Fruit fly (Drosophila melanogaster) whole organism, wandering third instar larva: Measurements from ENCODE around the gene CG10353.

Experiments
- Abd-B ChIP-seq: fragments of >200 bp; optimal IDR thresholded peaks from 2 replicates; lab custom pipeline; 2017; ENCODE audit warnings: missing biosample characterization, missing genetic modification characterization
- CG32264 ChIP-seq: fragments of 200-800 bp; sonication (Bioruptor generic); optimal IDR thresholded peaks from 2 replicates; lab custom pipeline; 2016; ENCODE audit warnings: missing biosample characterization, missing genetic modification characterization
- CG9705 ChIP-seq: fragments of 200-800 bp; sonication (Bioruptor generic); optimal IDR thresholded peaks from 2 replicates; lab custom pipeline; 2018; ENCODE audit warnings: missing biosample characterization, mild to moderate bottlenecking, missing genetic modification characterization
- CrebA ChIP-seq: fragments of 200-800 bp; sonication (Bioruptor generic); optimal IDR thresholded peaks from 2 replicates; lab custom pipeline; 2016; ENCODE audit warnings: missing biosample characterization, mild to moderate bottlenecking, missing genetic modification characterization, borderline replicate concordance
- Dfd ChIP-seq: fragments of >200 bp; optimal IDR thresholded peaks from 2 replicates; lab custom pipeline; 2017; ENCODE audit warnings: missing biosample characterization, missing genetic modification characterization
- Dif ChIP-seq: fragments of 200-275, 200-300 bp; sonication (Bioruptor generic); optimal IDR thresholded peaks from 2 replicates; lab custom pipeline; 2018; ENCODE audit warnings: missing biosample characterization, missing genetic modification characterization; ENCODE audit not compliant: partially characterized antibody
- GATAd ChIP-seq: sonication (Bioruptor generic); optimal IDR thresholded peaks from 2 replicates; lab custom pipeline; 2016; ENCODE audit warnings: missing biosample characterization, missing genetic modification characterization
- HLH106 ChIP-seq: fragments of 200-800 bp; optimal IDR thresholded peaks from 3 replicates; lab custom pipeline; 2019; ENCODE audit warnings: missing biosample characterization, mild to moderate bottlenecking, missing genetic modification characterization, moderate library complexity
- Hnf4 ChIP-seq: fragments of 200-800 bp; sonication (Bioruptor generic); optimal IDR thresholded peaks from 2 replicates; lab custom pipeline; 2016; ENCODE audit warnings: missing biosample characterization, mild to moderate bottlenecking, missing genetic modification characterization
- Hr78 ChIP-seq: fragments of >200 bp; optimal IDR thresholded peaks from 2 replicates; lab custom pipeline; 2017; ENCODE audit warnings: missing biosample characterization, missing genetic modification characterization
- Hr83 ChIP-seq: fragments of 200-300 bp; sonication (Bioruptor generic); optimal IDR thresholded peaks from 2 replicates; lab custom pipeline; 2016; ENCODE audit warnings: missing biosample characterization, mild to moderate bottlenecking, missing genetic modification characterization, moderate library complexity; ENCODE audit not compliant: poor library complexity, severe bottlenecking
- Jra ChIP-seq: sonication (Bioruptor generic); optimal IDR thresholded peaks from 2 replicates; lab custom pipeline; 2016; ENCODE audit warnings: missing biosample characterization, missing genetic modification characterization
- Mio ChIP-seq: sonication (Bioruptor generic); optimal IDR thresholded peaks from 2 replicates; lab custom pipeline; 2016; ENCODE audit warnings: missing biosample characterization, missing genetic modification characterization
- Myc ChIP-seq: fragments of >200 bp; optimal IDR thresholded peaks from 2 replicates; lab custom pipeline; 2017
- N ChIP-seq: fragments of >200 bp; optimal IDR thresholded peaks from 2 replicates; lab custom pipeline; 2018; ENCODE audit warnings: missing biosample characterization, missing external identifiers, missing genetic modification characterization
- OdsH ChIP-seq: fragments of 200-800 bp; sonication (Bioruptor generic); optimal IDR thresholded peaks from 2 replicates; lab custom pipeline; 2016; ENCODE audit warnings: missing biosample characterization, mild to moderate bottlenecking, missing genetic modification characterization
- Rel ChIP-seq, 2 experiments: fragments of 200-800 bp; sonication (Bioruptor generic) in 1 of 2; optimal IDR thresholded peaks; 2 replicates in 1 of 2; 3 replicates in 1 of 2; lab custom pipeline; 2016 to 2019; ENCODE audit warnings: mild to moderate bottlenecking in 2 of 2, missing biosample characterization in 2 of 2, missing genetic modification characterization in 2 of 2, moderate library complexity in 1 of 2
- Sp1 ChIP-seq: fragments of 200-800 bp; sonication (Bioruptor generic); optimal IDR thresholded peaks from 3 replicates; lab custom pipeline; 2019; ENCODE audit warnings: missing biosample characterization, mild to moderate bottlenecking, missing genetic modification characterization, moderate library complexity
- Vsx2 ChIP-seq: fragments of 200-300, 225-300 bp; sonication (Bioruptor generic); optimal IDR thresholded peaks from 2 replicates; lab custom pipeline; 2018; ENCODE audit warnings: missing biosample characterization, missing genetic modification characterization; ENCODE audit not compliant: partially characterized antibody
- br ChIP-seq: fragments of 200-800 bp; sonication (Bioruptor generic); optimal IDR thresholded peaks from 2 replicates; lab custom pipeline; 2016; ENCODE audit warnings: missing biosample characterization, missing genetic modification characterization
- brk ChIP-seq: fragments of 200-800 bp; sonication (Bioruptor generic); optimal IDR thresholded peaks from 2 replicates; lab custom pipeline; 2016; ENCODE audit warnings: missing biosample characterization, mild to moderate bottlenecking, missing genetic modification characterization
- dl ChIP-seq, 2 experiments: fragments of 175-275, 200-275 bp in 1 of 2; fragments of 200-275 bp in 1 of 2; sonication (Bioruptor generic); optimal IDR thresholded peaks; lab custom pipeline; 2018; ENCODE audit warnings: mild to moderate bottlenecking in 2 of 2, missing biosample characterization in 2 of 2, missing genetic modification characterization in 2 of 2, moderate library complexity in 2 of 2; ENCODE audit not compliant: partially characterized antibody in 2 of 2, insufficient read depth in 1 of 2
- dmrt93B ChIP-seq: fragments of 200-800 bp; sonication (Bioruptor generic); optimal IDR thresholded peaks from 2 replicates; lab custom pipeline; 2018; ENCODE audit warnings: missing biosample characterization, mild to moderate bottlenecking, missing genetic modification characterization
- dsf ChIP-seq: sonication (Bioruptor generic); optimal IDR thresholded peaks from 2 replicates; lab custom pipeline; 2016; ENCODE audit warnings: missing biosample characterization, missing genetic modification characterization, borderline replicate concordance
- ey ChIP-seq: fragments of 200-800 bp; sonication (Bioruptor generic); optimal IDR thresholded peaks from 2 replicates; lab custom pipeline; 2016; ENCODE audit warnings: missing biosample characterization, missing genetic modification characterization
- foxo ChIP-seq, 2 experiments: fragments of 200-800 bp; sonication (Bioruptor generic); optimal IDR thresholded peaks; 2 replicates in 1 of 2; 3 replicates in 1 of 2; lab custom pipeline; 2016 to 2017; ENCODE audit warnings: missing biosample characterization in 2 of 2, missing genetic modification characterization in 2 of 2
- fru ChIP-seq: fragments of 200-800 bp; sonication (Bioruptor generic); optimal IDR thresholded peaks from 3 replicates; lab custom pipeline; 2016; ENCODE audit warnings: missing biosample characterization, mild to moderate bottlenecking, missing genetic modification characterization
- h ChIP-seq: fragments of 200-800 bp; sonication (Bioruptor generic); optimal IDR thresholded peaks from 3 replicates; lab custom pipeline; 2016; ENCODE audit warnings: missing biosample characterization, mild to moderate bottlenecking, missing genetic modification characterization
- jim ChIP-seq: fragments of 175-275, 200-325 bp; sonication (Bioruptor generic); optimal IDR thresholded peaks from 2 replicates; lab custom pipeline; 2016; ENCODE audit warnings: missing biosample characterization, mild to moderate bottlenecking, missing genetic modification characterization
- lola ChIP-seq: fragments of >200 bp; optimal IDR thresholded peaks from 2 replicates; lab custom pipeline; 2017; ENCODE audit warnings: missing biosample characterization, missing genetic modification characterization
- pan ChIP-seq: fragments of >200 bp; optimal IDR thresholded peaks from 2 replicates; lab custom pipeline; 2017
- psq ChIP-seq: fragments of 200-800 bp; sonication (Bioruptor generic); optimal IDR thresholded peaks from 3 replicates; lab custom pipeline; 2017; ENCODE audit warnings: missing biosample characterization, mild to moderate bottlenecking, missing genetic modification characterization, moderate library complexity
- rgr ChIP-seq: fragments of 200-800 bp; sonication (Bioruptor generic); optimal IDR thresholded peaks from 3 replicates; lab custom pipeline; 2016; ENCODE audit warnings: missing biosample characterization, mild to moderate bottlenecking, missing genetic modification characterization
- sage ChIP-seq: fragments of 200-800 bp; sonication (Bioruptor generic); optimal IDR thresholded peaks from 2 replicates; lab custom pipeline; 2016; ENCODE audit warnings: missing biosample characterization, mild to moderate bottlenecking, missing genetic modification characterization
- sv ChIP-seq: fragments of 200-800 bp; sonication (Bioruptor generic); optimal IDR thresholded peaks from 3 replicates; lab custom pipeline; 2016; ENCODE audit warnings: missing biosample characterization, missing genetic modification characterization
- tai ChIP-seq: sonication (Bioruptor generic); optimal IDR thresholded peaks from 2 replicates; lab custom pipeline; 2016; ENCODE audit warnings: missing biosample characterization, missing genetic modification characterization
- usp ChIP-seq: fragments of >200 bp; optimal IDR thresholded peaks from 2 replicates; lab custom pipeline; 2017; ENCODE audit warnings: missing biosample characterization, missing genetic modification characterization
- woc ChIP-seq: sonication (Bioruptor generic); optimal IDR thresholded peaks from 2 replicates; lab custom pipeline; 2016; ENCODE audit warnings: missing biosample characterization, mild to moderate bottlenecking, missing genetic modification characterization

CG10353 gene

dm6 chrX:11852310-11852709, 34.7 kb downstream of the CG10353 start, which contains the start of gene p24-1:
Gene p24-1, minus strand, starts transcription at chrX:11852530.
- TF ChIP-seq usp (GFP tag; lab: Kevin White, UChicago) = no peak
- TF ChIP-seq ey (GFP tag; lab: Kevin White, UChicago) = peak; percentile 41
- no peak for TF ChIP-seq Hr78 (GFP tag; lab: Kevin White, UChicago)
- no peak for TF ChIP-seq dl (GFP tag; optimal IDR thresholded peaks at IDR 0.05; lab: Kevin White, UChicago; ENCODE audit: insufficient read depth in 1 of 2, partially characterized antibody in 2 of 2)
- TF ChIP-seq tai (GFP tag; lab: Kevin White, UChicago) = no peak
- no peak for TF ChIP-seq woc (GFP tag; lab: Kevin White, UChicago)
- no peak for TF ChIP-seq GATAd (GFP tag; lab: Kevin White, UChicago)
- peak; percentile 36 for TF ChIP-seq HLH106 (tag; lab: Kevin White, UChicago)
- TF ChIP-seq Dif (GFP tag; lab: Kevin White, UChicago) = no peak
- TF ChIP-seq Hr83 (GFP tag; lab: Kevin White, UChicago) = peak; percentile 91
- no peak for TF ChIP-seq Rel (GFP tag; optimal IDR thresholded peaks at IDR 0.05; lab: Kevin White, UChicago)
- peak; percentile 54 for TF ChIP-seq Rel (tag; optimal IDR thresholded peaks at IDR 0.05; lab: Kevin White, UChicago)
- no peak for TF ChIP-seq brk
- no peak for TF ChIP-seq CrebA (GFP tag; lab: Kevin White, UChicago)
- peak; percentile 55 for TF ChIP-seq Jra (GFP tag; lab: Kevin White, UChicago)
- TF ChIP-seq jim (GFP tag; lab: Kevin White, UChicago) = no peak
- peak; percentile 50 for TF ChIP-seq psq (GFP tag; lab: Kevin White, UChicago)
- TF ChIP-seq Vsx2 = no peak
- TF ChIP-seq h (GFP tag; lab: Kevin White, UChicago) = peak; percentile 73
- TF ChIP-seq rgr = peak; percentile 75
- TF ChIP-seq N = no peak
- no peak for TF ChIP-seq lola (GFP tag; lab: Kevin White, UChicago)
- TF ChIP-seq sage (GFP tag; lab: Kevin White, UChicago) = no peak
- no peak for TF ChIP-seq Dfd (GFP tag; lab: Kevin White, UChicago)
- peak; percentile 53 for TF ChIP-seq br (GFP tag; lab: Kevin White, UChicago)
- TF ChIP-seq Myc = peak; percentile 21
- TF ChIP-seq OdsH = peak; percentile 34
- peak; percentile 33 for TF ChIP-seq Sp1 (GFP tag; lab: Kevin White, UChicago)
- peak; percentile 29 for TF ChIP-seq dmrt93B
- TF ChIP-seq Hnf4 (GFP tag; lab: Kevin White, UChicago) = peak; percentile 86
- no peak for TF ChIP-seq pan (lab: Kevin White, UChicago)
- TF ChIP-seq CG9705 (GFP tag; lab: Kevin White, UChicago) = no peak
- TF ChIP-seq Abd-B = no peak
- TF ChIP-seq CG32264 (GFP tag; lab: Kevin White, UChicago) = peak; percentile 25
- TF ChIP-seq dsf (GFP tag; lab: Kevin White, UChicago) = no peak
- peak; percentile 36 for TF ChIP-seq fru (GFP tag; lab: Kevin White, UChicago)
- TF ChIP-seq Mio (GFP tag; lab: Kevin White, UChicago) = no peak
- peak in 1 of 2 experiments; percentile 69 for TF ChIP-seq foxo (GFP tag; optimal IDR thresholded peaks at IDR 0.05; lab: Kevin White, UChicago)
- peak; percentile 24 for TF ChIP-seq sv (GFP tag; lab: Kevin White, UChicago)

- TF ChIP-seq Abd-B = no peak
- no peak for TF ChIP-seq fru (GFP tag; lab: Kevin White, UChicago)
- no peak for TF ChIP-seq Dfd (GFP tag; lab: Kevin White, UChicago)
- no peak for TF ChIP-seq dmrt93B
- no peak for TF ChIP-seq Hnf4 (GFP tag; lab: Kevin White, UChicago)
- TF ChIP-seq Hr83 (GFP tag; lab: Kevin White, UChicago) = no peak
- TF ChIP-seq Sp1 (GFP tag; lab: Kevin White, UChicago) = no peak
- TF ChIP-seq CrebA (GFP tag; lab: Kevin White, UChicago) = no peak
- TF ChIP-seq Hr78 (GFP tag; lab: Kevin White, UChicago) = no peak
- no peak for TF ChIP-seq N
- TF ChIP-seq foxo (GFP tag; optimal IDR thresholded peaks at IDR 0.05; lab: Kevin White, UChicago) = no peak
- no peak for TF ChIP-seq dsf (GFP tag; lab: Kevin White, UChicago)
- TF ChIP-seq pan (lab: Kevin White, UChicago) = no peak
- no peak for TF ChIP-seq Rel (GFP tag; optimal IDR thresholded peaks at IDR 0.05; lab: Kevin White, UChicago)
- TF ChIP-seq Rel (tag; optimal IDR thresholded peaks at IDR 0.05; lab: Kevin White, UChicago) = no peak
- no peak for TF ChIP-seq brk
- TF ChIP-seq Mio (GFP tag; lab: Kevin White, UChicago) = no peak
- TF ChIP-seq, all 38 proteins: peak for 0
Observed at dm6 chrX:11849267-11849666, 37.7 kb downstream of the CG10353 start.
